Fruit fly (Drosophila melanogaster): ENCODE data around the gene Sgt1.

DNA sequence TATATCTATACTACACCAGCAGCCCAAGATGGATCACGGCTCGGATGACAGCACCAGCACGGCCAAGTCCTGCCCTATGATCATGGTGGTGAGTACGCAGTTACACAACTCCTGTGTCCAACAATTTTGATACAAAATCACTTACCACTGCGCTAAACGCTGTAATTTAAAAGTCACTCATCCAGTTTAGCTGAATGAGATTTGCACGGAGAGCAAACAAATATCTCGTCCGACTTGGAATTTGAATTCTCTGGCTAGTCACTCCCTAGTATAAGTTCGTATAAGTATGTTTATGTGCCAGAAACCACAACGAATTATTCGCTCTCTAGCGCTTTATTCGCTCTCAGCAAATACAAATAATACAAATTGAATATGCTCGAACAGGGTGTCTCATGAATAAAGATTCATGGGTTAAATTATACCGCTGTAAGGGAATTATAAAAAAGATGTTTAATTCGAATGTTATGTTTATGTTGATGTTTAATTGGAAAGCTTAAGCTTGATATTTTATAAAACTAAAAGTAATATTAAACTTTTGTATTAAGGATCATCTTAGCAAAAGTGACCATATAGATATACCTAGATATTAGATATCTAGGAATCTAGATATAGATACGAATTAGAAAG is 12.7 kb upstream of the Sgt1 start:
- TF ChIP-seq Myc (optimal IDR thresholded peaks at IDR 0.05) (no peak), insv (optimal IDR thresholded peaks at IDR 0.05) (no peak), psq (optimal IDR thresholded peaks at IDR 0.05) (no peak), h (optimal IDR thresholded peaks at IDR 0.05) (no peak)

Data from Kc167 (cell line).